Worm (Caenorhabditis elegans): ENCODE results near the gene spig-3.

ce11 chrV:14270729-14271128 is 28.7 kb downstream of the spig-3 start, which contains the start of gene F40G12.5:
- TF ChIP-seq dao-5 (tag; optimal IDR thresholded peaks at IDR 0.05) (no peak), him-1 (tag; optimal IDR thresholded peaks at IDR 0.05) (no peak), W03F9.2 (tag; optimal IDR thresholded peaks at IDR 0.05) (no peak)
